Fruit fly (Drosophila melanogaster): ENCODE data around the gene CG5895.

Gene CG5895

DNA sequence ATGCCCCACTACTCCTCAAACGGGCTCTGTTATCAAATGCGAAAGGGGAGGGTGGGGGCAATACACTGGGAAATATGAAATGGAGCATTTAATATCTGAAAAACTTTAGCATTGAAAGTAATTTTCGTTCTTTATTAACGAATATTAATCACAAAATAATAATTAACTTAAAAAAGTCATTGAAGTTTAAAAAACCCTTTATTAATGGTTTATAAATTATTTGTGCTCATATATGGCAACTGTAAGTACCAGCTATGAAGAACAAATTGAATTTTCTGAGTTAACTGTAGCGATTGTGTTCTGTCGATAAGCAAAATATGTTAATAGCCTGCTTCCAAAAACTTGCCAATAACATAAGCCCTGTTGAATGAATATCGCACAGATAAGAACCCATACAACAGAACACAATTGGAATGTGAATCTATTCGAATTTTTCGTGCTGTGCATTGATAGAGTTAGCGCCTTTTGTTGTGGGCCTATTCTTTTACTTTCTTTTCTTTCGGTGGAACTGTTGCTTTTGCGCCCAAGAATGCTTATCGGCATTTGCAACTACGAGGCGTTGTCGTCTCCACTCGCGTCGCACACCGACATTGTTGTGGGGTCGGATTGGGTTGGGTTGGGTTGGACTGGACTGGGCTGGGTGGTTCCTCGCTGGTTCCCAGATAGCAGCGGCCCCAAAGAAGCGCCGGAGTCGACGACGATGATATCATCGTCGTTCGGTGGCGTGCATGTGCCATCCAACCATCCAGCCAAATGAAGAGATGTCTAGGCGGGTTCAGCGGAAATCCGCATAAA is 25.7 kb downstream of the CG5895 start:
- TF ChIP-seq CTCF (optimal IDR thresholded peaks at IDR 0.05) (no peak), CG8478 (optimal IDR thresholded peaks at IDR 0.05) (no peak)

DNA sequence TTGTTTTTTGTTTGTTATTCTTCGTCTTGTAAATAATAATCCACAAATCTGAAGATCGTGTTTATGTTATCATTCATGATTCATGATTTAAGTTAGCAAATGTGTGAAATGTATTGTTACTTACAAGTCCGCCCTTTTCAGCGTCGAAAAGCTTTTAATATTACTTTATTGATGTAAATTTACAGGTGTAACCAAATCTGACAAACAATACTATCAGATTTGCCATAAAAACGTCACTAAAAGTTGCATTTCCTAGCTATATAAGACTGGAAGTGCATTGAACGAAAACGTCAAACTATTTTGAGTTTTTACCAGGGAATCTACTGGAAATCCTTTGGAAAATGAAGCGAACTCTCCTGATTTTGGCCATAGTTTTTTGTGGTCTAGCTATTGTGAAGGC is 47.0 kb downstream of the CG5895 start, which contains the start of gene CG33258:
Gene CG33258, plus strand, starts transcription at position 301 of the 400 bp plus-strand sequence.
- no peak for TF ChIP-seq CG8478 (optimal IDR thresholded peaks at IDR 0.05)
- TF ChIP-seq CTCF (optimal IDR thresholded peaks at IDR 0.05) = no peak

DNA sequence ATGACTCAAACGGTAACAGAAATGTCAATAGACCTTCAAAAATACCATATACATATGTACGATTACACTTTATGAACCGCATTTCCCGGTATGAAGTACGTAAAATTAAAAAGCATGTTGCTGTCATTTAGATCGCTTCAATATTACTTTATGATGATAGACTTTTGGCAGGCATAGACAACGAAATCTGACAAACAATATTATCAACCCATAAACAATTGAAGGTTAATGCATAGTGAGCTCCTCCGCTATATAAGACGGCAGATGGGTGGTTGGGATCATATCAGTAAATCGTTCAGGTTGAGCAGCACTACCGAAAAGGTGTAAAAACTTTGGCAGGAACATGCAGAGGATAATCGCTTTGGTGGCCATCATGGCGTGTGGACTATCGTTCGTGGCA is 48.4 kb downstream of the CG5895 start, which contains the start of gene CG13075:
Gene CG13075, plus strand, starts transcription at position 301 of the 400 bp plus-strand sequence.
- TF ChIP-seq CTCF (optimal IDR thresholded peaks at IDR 0.05) = no peak
- no peak for TF ChIP-seq CG8478 (optimal IDR thresholded peaks at IDR 0.05)

Measured in S2 (cell line).